Fruit fly (Drosophila melanogaster) whole organism, adult: ENCODE results near the gene CG16790.

Experiments used
- CG1620 ChIP-seq: fragments of 200-800 bp; sonication (Bioruptor generic); optimal IDR thresholded peaks from 2 replicates; lab custom pipeline; 2016; ENCODE audit warnings: missing biosample characterization, missing genetic modification characterization
- CG5204 ChIP-seq: fragments of 200-800 bp; sonication (Bioruptor generic); optimal IDR thresholded peaks from 2 replicates; lab custom pipeline; 2016; ENCODE audit warnings: missing biosample characterization, missing genetic modification characterization
- cic ChIP-seq: fragments of 200-800 bp; sonication (Bioruptor generic); optimal IDR thresholded peaks from 2 replicates; lab custom pipeline; 2017; ENCODE audit warnings: missing biosample characterization, mild to moderate bottlenecking, missing genetic modification characterization, moderate library complexity
- kay ChIP-seq: fragments of 200-800 bp; sonication (Bioruptor generic); peaks from one replicate; lab custom pipeline; 2016; ENCODE audit warnings: missing biosample characterization, missing genetic modification characterization, borderline replicate concordance
- pad ChIP-seq: fragments of 200-800 bp; sonication (Bioruptor generic); optimal IDR thresholded peaks from 3 replicates; lab custom pipeline; 2017; ENCODE audit warnings: missing biosample characterization, missing genetic modification characterization, mild to moderate bottlenecking, moderate library complexity, missing genetic modification reagents

DNA sequence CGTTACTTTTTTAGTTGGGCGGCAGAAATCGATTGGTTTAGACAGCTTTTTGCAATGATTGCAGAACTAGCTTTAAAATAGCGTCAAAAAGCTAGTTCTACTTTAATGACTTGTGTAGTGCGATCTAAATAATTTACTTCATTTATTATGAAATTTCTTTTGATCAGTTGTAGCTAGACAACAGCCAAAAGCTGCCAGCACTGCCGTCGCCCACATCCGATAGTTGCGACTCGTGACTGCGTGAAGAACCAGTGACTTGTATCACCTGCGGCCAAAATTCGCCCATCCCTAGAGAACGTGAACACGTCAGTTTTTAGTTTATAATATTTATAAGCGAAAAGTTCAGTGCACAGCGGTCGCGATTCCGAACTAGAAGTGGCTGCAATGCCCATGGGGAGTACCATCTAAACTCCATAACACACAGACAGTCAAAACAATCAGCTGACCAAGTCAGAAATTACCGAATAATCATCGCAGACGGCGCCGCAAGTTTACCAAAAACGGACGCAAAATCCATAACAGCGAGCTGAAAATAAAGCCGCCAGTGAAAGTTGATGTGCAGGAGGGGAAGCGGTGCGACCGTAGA is 16.7 kb upstream of the CG16790 start, which contains the start of gene P58IPK:
- peak; percentile 51 for TF ChIP-seq pad (GFP tag; lab: Kevin White, UChicago)
- no peak for TF ChIP-seq kay (GFP tag; lab: Kevin White, UChicago)
- peak; percentile 72 for TF ChIP-seq CG1620 (GFP tag; lab: Kevin White, UChicago)
- TF ChIP-seq CG5204 (GFP tag; lab: Kevin White, UChicago) = no peak
- peak; percentile 46 for TF ChIP-seq cic (GFP tag; lab: Kevin White, UChicago)
